Worm (Caenorhabditis elegans) whole organism, L1 larva: ENCODE data around the gene str-86.

Source experiments
- C16A3.4 ChIP-seq: fragments of 150-350 bp; optimal IDR thresholded peaks from 2 replicates; lab custom pipeline; 2014; ENCODE audit warnings: missing biosample characterization, missing genetic modification characterization
- C34B4.2 ChIP-seq: sonication (generic microtip); optimal IDR thresholded peaks from 2 replicates; lab custom pipeline; 2017; ENCODE audit warnings: mild to moderate bottlenecking, missing genetic modification characterization, missing compliant biosample characterization
- alr-1 ChIP-seq: fragments of 200-800 bp; sonication (Bioruptor generic); optimal IDR thresholded peaks from 2 replicates; lab custom pipeline; 2018; ENCODE audit warnings: borderline replicate concordance, mild to moderate bottlenecking, missing genetic modification characterization, missing compliant biosample characterization
- aly-2 ChIP-seq: fragments of 150-350 bp; optimal IDR thresholded peaks from 2 replicates; lab custom pipeline; 2014; ENCODE audit warnings: missing biosample characterization, missing genetic modification characterization
- ama-1 ChIP-seq: fragments of 150-350 bp; optimal IDR thresholded peaks from 2 replicates; lab custom pipeline; 2014
- blmp-1 ChIP-seq: fragments of 150-350 bp; optimal IDR thresholded peaks from 2 replicates; lab custom pipeline; 2014; ENCODE audit warnings: missing biosample characterization, missing genetic modification characterization
- ceh-63 ChIP-seq: fragments of 200-800 bp; sonication (Bioruptor generic); optimal IDR thresholded peaks from 2 replicates; lab custom pipeline; 2018; ENCODE audit warnings: mild to moderate bottlenecking, missing genetic modification characterization, missing compliant biosample characterization
- ceh-8 ChIP-seq: fragments of 200-800 bp; sonication (Bioruptor generic); optimal IDR thresholded peaks from 2 replicates; lab custom pipeline; 2018; ENCODE audit warnings: mild to moderate bottlenecking, missing genetic modification characterization, moderate library complexity, missing compliant biosample characterization
- ceh-90 ChIP-seq: sonication (generic microtip); optimal IDR thresholded peaks from 2 replicates; lab custom pipeline; 2016; ENCODE audit warnings: missing genetic modification characterization, missing compliant biosample characterization
- dpl-1 ChIP-seq, 3 experiments: fragments of 150-350 bp in 2 of 3; sonication (generic microtip) in 1 of 3; optimal IDR thresholded peaks; 2 replicates each; lab custom pipeline; 2014 to 2017; ENCODE audit warnings: missing biosample characterization in 3 of 3, missing genetic modification characterization in 3 of 3, missing genetic modification reagents in 3 of 3
- efl-1 ChIP-seq, 4 experiments: fragments of 150-350 bp; optimal IDR thresholded peaks in 3 of 4; peaks in 1 of 4; 1 replicate in 1 of 4; 2 replicates in 3 of 4; lab custom pipeline; 2014; ENCODE audit warnings: missing biosample characterization in 2 of 4, missing genetic modification characterization in 2 of 4, missing genetic modification reagents in 2 of 4
- egl-13 ChIP-seq: sonication (generic microtip); optimal IDR thresholded peaks from 2 replicates; lab custom pipeline; 2016; ENCODE audit warnings: missing genotype, missing genetic modification reagents, missing genetic modification characterization, missing compliant biosample characterization
- egl-27 ChIP-seq, 2 experiments: fragments of 150-350 bp in 1 of 2; sonication (generic microtip); optimal IDR thresholded peaks; 3 replicates each; lab custom pipeline; 2017 to 2018; ENCODE audit warnings: missing biosample characterization in 2 of 2, missing genetic modification characterization in 2 of 2, missing genetic modification reagents in 2 of 2
- elt-3 ChIP-seq, 6 experiments: fragments of 150-350 bp in 1 of 6; sonication (generic microtip); optimal IDR thresholded peaks; 2 replicates each; lab custom pipeline; 2017 to 2018; ENCODE audit warnings: missing biosample characterization in 6 of 6, missing genetic modification characterization in 6 of 6, inconsistent platforms in 1 of 6
- ets-5 ChIP-seq: fragments of 200-800 bp; sonication (Bioruptor generic); IDR thresholded peaks from 2 replicates; pipeline ENCODE4 v1.3.6; 2022; ENCODE audit warnings: missing genetic modification characterization, missing compliant biosample characterization
- grh-1 ChIP-seq: fragments of 200-800 bp; sonication (Bioruptor generic); IDR thresholded peaks from 2 replicates; pipeline ENCODE4 v1.3.6; 2022; ENCODE audit warnings: missing genetic modification reagents, missing genetic modification characterization, missing compliant biosample characterization
- isw-1 ChIP-seq: fragments of 200-800 bp; sonication (Bioruptor generic); IDR thresholded peaks from 2 replicates; pipeline ENCODE4 v1.3.6; 2022; ENCODE audit warnings: missing genetic modification characterization, missing compliant biosample characterization
- jun-1 ChIP-seq: fragments of 150-350 bp; optimal IDR thresholded peaks from 2 replicates; lab custom pipeline; 2014; ENCODE audit warnings: missing biosample characterization, missing genetic modification reagents, missing genetic modification characterization
- lin-14 ChIP-seq: fragments of 200-800 bp; sonication (Bioruptor generic); optimal IDR thresholded peaks from 2 replicates; lab custom pipeline; 2018; ENCODE audit warnings: mild to moderate bottlenecking, missing genetic modification characterization, moderate library complexity, missing compliant biosample characterization
- lin-15B ChIP-seq: fragments of 150-350 bp; sonication (generic microtip); optimal IDR thresholded peaks from 3 replicates; lab custom pipeline; 2014; ENCODE audit warnings: missing biosample characterization, missing genetic modification characterization
- lin-35 ChIP-seq, 2 experiments: fragments of 150-350 bp; optimal IDR thresholded peaks; 2 replicates each; lab custom pipeline; 2014; ENCODE audit warnings: missing biosample characterization in 2 of 2, missing genetic modification characterization in 2 of 2, missing genetic modification reagents in 2 of 2
- lsy-2 ChIP-seq, 2 experiments: fragments of 150-350 bp; optimal IDR thresholded peaks; 2 replicates each; lab custom pipeline; 2014; ENCODE audit warnings: missing biosample characterization in 2 of 2, missing genetic modification characterization in 2 of 2
- mab-9 ChIP-seq: fragments of 200-800 bp; sonication (Bioruptor generic); IDR thresholded peaks from 2 replicates; pipeline ENCODE4 v1.3.6; 2022; ENCODE audit warnings: missing genetic modification reagents, missing genetic modification characterization, missing compliant biosample characterization
- mdl-1 ChIP-seq, 2 experiments: fragments of 150-350 bp; optimal IDR thresholded peaks; 2 replicates each; lab custom pipeline; 2014 to 2017; ENCODE audit warnings: missing biosample characterization in 2 of 2, missing genetic modification characterization in 2 of 2, inconsistent platforms in 1 of 2
- mep-1 ChIP-seq: fragments of 150-350 bp; optimal IDR thresholded peaks from 2 replicates; lab custom pipeline; 2014; ENCODE audit warnings: missing biosample characterization, missing genetic modification characterization
- nhr-11 ChIP-seq: fragments of 150-350 bp; optimal IDR thresholded peaks from 2 replicates; lab custom pipeline; 2014; ENCODE audit warnings: missing biosample characterization, missing genetic modification characterization
- nhr-12 ChIP-seq: sonication (generic microtip); optimal IDR thresholded peaks from 2 replicates; lab custom pipeline; 2017; ENCODE audit warnings: missing biosample characterization, missing genetic modification characterization
- nhr-28 ChIP-seq: fragments of 150-350 bp; optimal IDR thresholded peaks from 2 replicates; lab custom pipeline; 2014; ENCODE audit warnings: missing biosample characterization, missing genetic modification characterization
- nhr-71 ChIP-seq: sonication (generic microtip); optimal IDR thresholded peaks from 2 replicates; lab custom pipeline; 2016; ENCODE audit warnings: mild to moderate bottlenecking, missing genetic modification characterization, moderate library complexity, missing compliant biosample characterization
- nhr-76 ChIP-seq: sonication (generic microtip); optimal IDR thresholded peaks from 2 replicates; lab custom pipeline; 2017; ENCODE audit warnings: missing biosample characterization, missing genetic modification characterization
- nhr-85 ChIP-seq: sonication (generic microtip); peaks from one replicate; lab custom pipeline; 2016; ENCODE audit warnings: missing genetic modification characterization, inconsistent platforms, missing compliant biosample characterization
- snpc-4 ChIP-seq: fragments of 150-350 bp; optimal IDR thresholded peaks from 2 replicates; lab custom pipeline; 2014; ENCODE audit warnings: missing biosample characterization, missing genetic modification characterization
- sox-4 ChIP-seq: sonication (generic microtip); optimal IDR thresholded peaks from 2 replicates; lab custom pipeline; 2016; ENCODE audit warnings: missing genetic modification characterization, missing compliant biosample characterization
- sup-37 ChIP-seq: fragments of 200-800 bp; sonication (Bioruptor generic); optimal IDR thresholded peaks from 2 replicates; lab custom pipeline; 2018; ENCODE audit warnings: mild to moderate bottlenecking, missing genetic modification characterization, missing compliant biosample characterization
- swsn-7 ChIP-seq: sonication (generic microtip); optimal IDR thresholded peaks from 2 replicates; lab custom pipeline; 2016; ENCODE audit warnings: missing genetic modification characterization, missing compliant biosample characterization
- tlp-1 ChIP-seq: fragments of 150-350 bp; optimal IDR thresholded peaks from 2 replicates; lab custom pipeline; 2014; ENCODE audit warnings: missing biosample characterization, missing genetic modification characterization
- unc-130 ChIP-seq: fragments of 150-350 bp; optimal IDR thresholded peaks from 2 replicates; lab custom pipeline; 2017; ENCODE audit warnings: missing biosample characterization, missing genetic modification characterization, inconsistent platforms
- unc-62 ChIP-seq: fragments of 150-350 bp; optimal IDR thresholded peaks from 2 replicates; lab custom pipeline; 2014; ENCODE audit warnings: missing biosample characterization, missing genetic modification reagents, missing genetic modification characterization
- unc-98 ChIP-seq: fragments of 200-800 bp; sonication (Bioruptor generic); IDR thresholded peaks from 2 replicates; pipeline ENCODE4 v1.3.6; 2022; ENCODE audit warnings: missing genetic modification characterization, missing compliant biosample characterization
- vab-15 ChIP-seq: sonication (generic microtip); optimal IDR thresholded peaks from 2 replicates; lab custom pipeline; 2017; ENCODE audit warnings: missing genotype, mild to moderate bottlenecking, missing genetic modification characterization, missing compliant biosample characterization
- ztf-4 ChIP-seq: fragments of 150-350 bp; optimal IDR thresholded peaks from 2 replicates; lab custom pipeline; 2014; ENCODE audit warnings: missing biosample characterization, missing genetic modification characterization

str-86 gene

DNA sequence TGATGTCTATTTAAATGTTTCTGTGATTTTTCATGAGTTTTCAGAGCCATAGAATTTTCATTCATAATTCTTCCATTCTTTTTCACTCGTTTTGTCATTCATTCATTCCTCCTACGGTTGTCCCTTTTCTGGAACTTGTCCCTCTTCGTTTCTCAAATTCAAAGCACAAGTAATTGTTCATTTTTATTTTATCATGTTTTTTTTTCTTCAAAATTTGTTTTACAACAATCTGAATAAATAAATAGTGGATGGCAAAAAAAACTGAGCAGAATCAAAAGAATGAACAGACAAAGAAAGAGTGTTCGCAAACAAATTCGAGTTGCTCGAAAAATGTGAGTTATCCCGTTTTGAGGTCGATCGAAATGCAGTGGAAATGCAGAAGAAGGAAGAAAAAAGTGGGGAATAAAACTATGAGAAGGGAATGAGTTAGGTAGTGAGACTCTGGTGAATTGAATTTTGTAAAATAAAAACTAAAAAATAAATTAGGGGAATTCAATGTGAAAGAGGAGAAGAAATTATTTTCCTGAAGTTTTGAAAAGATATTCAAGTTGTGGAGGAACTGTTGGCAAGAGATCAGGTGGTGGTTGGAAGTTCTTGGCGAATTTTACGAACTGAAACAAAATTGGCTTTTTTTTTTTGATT is 44.0 kb downstream of the str-86 start (continued):
- TF ChIP-seq lin-35 (GFP tag; optimal IDR thresholded peaks at IDR 0.05; lab: Kevin White, UChicago): no peak
- TF ChIP-seq ztf-4 (tag; lab: Kevin White, UChicago): no peak
- no peak for TF ChIP-seq ceh-63 (GFP tag; lab: Kevin White, UChicago)
- no peak for TF ChIP-seq nhr-11
- TF ChIP-seq blmp-1 (tag; lab: Kevin White, UChicago): peak; percentile 17
- TF ChIP-seq ceh-8 (GFP tag; lab: Kevin White, UChicago): no peak
- peak in 1 of 6 experiments; percentile 20 for TF ChIP-seq elt-3 (tag; optimal IDR thresholded peaks at IDR 0.05; lab: Kevin White, UChicago)
- no peak for TF ChIP-seq ceh-90 (tag; lab: Kevin White, UChicago)
- no peak for TF ChIP-seq sox-4
- no peak for TF ChIP-seq alr-1 (tag; lab: Kevin White, UChicago)

- TF ChIP-seq nhr-12 (tag; lab: Kevin White, UChicago): no peak
- TF ChIP-seq snpc-4 (tag; lab: Kevin White, UChicago): no peak
- no peak for TF ChIP-seq ztf-4 (tag; lab: Kevin White, UChicago)
Measured at ce11 chrV:8938943-8939342, 44.6 kb downstream of the str-86 start.

- TF ChIP-seq lsy-2 (tag; optimal IDR thresholded peaks at IDR 0.05; lab: Kevin White, UChicago) (no peak), unc-130 (tag; lab: Kevin White, UChicago) (no peak), ama-1 (lab: Kevin White, UChicago) (peak; percentile 60), mab-9 (GFP tag; lab: Robert Waterston, UW) (no peak), unc-62 (GFP tag; lab: Kevin White, UChicago) (no peak)
Measured at ce11 chrV:8938445-8938844, 45.1 kb downstream of the str-86 start.

ce11 chrV:8937476-8938249 is 45.8 kb downstream of the str-86 start:
- no peak for TF ChIP-seq swsn-7
- TF ChIP-seq egl-13: no peak
- no peak for TF ChIP-seq lin-14 (GFP tag; lab: Kevin White, UChicago)
- no peak for TF ChIP-seq nhr-12 (tag; lab: Kevin White, UChicago)
- TF ChIP-seq tlp-1: no peak
- TF ChIP-seq nhr-71: no peak
- peak; percentile 24 for TF ChIP-seq mep-1
- no peak for TF ChIP-seq sup-37 (GFP tag; lab: Kevin White, UChicago)
- TF ChIP-seq efl-1 (optimal IDR thresholded peaks at IDR 0.05; lab: Kevin White, UChicago): no peak
- no peak for TF ChIP-seq efl-1 (GFP tag; optimal IDR thresholded peaks at IDR 0.05 in 1 of 2; lab: Kevin White, UChicago)
- TF ChIP-seq jun-1 (tag; lab: Kevin White, UChicago): no peak
- peak; percentile 42 for TF ChIP-seq nhr-85 (tag; lab: Kevin White, UChicago)
- TF ChIP-seq nhr-28: no peak
- TF ChIP-seq alr-1 (tag; lab: Kevin White, UChicago): no peak

ce11 chrV:8936791-8937475 is 46.6 kb downstream of the str-86 start:
- TF ChIP-seq aly-2 (tag; lab: Kevin White, UChicago): no peak
- no peak for TF ChIP-seq dpl-1 (GFP tag; optimal IDR thresholded peaks at IDR 0.05; lab: Kevin White, UChicago)
- TF ChIP-seq C34B4.2 (tag; lab: Kevin White, UChicago): no peak
- no peak for TF ChIP-seq lin-15B (tag; lab: Kevin White, UChicago)
- peak in 1 of 2 experiments; percentile 2 for TF ChIP-seq mdl-1 (tag; optimal IDR thresholded peaks at IDR 0.05; lab: Kevin White, UChicago)
- no peak for TF ChIP-seq jun-1 (tag; lab: Kevin White, UChicago)
- TF ChIP-seq nhr-85 (tag; lab: Kevin White, UChicago): no peak
- TF ChIP-seq tlp-1: no peak
- no peak for TF ChIP-seq nhr-76 (tag; lab: Kevin White, UChicago)
- no peak for TF ChIP-seq egl-27 (tag; optimal IDR thresholded peaks at IDR 0.05; lab: Kevin White, UChicago)
- TF ChIP-seq unc-98: no peak
- TF ChIP-seq blmp-1 (tag; lab: Kevin White, UChicago): peak; percentile 78
- peak in 1 of 6 experiments; percentile 21 for TF ChIP-seq elt-3 (tag; optimal IDR thresholded peaks at IDR 0.05; lab: Kevin White, UChicago)
- no peak for TF ChIP-seq ceh-8 (GFP tag; lab: Kevin White, UChicago)
- peak in 1 of 2 experiments; percentile 21 for TF ChIP-seq lsy-2 (tag; optimal IDR thresholded peaks at IDR 0.05; lab: Kevin White, UChicago)
- TF ChIP-seq C16A3.4 (tag; lab: Kevin White, UChicago): no peak
- no peak for TF ChIP-seq isw-1
- TF ChIP-seq ztf-4 (tag; lab: Kevin White, UChicago): no peak
- no peak for TF ChIP-seq vab-15 (tag; lab: Kevin White, UChicago)
- no peak for TF ChIP-seq grh-1 (GFP tag; lab: Robert Waterston, UW)
- TF ChIP-seq ets-5 (GFP tag; lab: Robert Waterston, UW): no peak
